Worm (Caenorhabditis elegans) whole organism, early embryonic: ENCODE measurements around the gene tag-281.

ENCODE experiments used
- aly-1 ChIP-seq: sonication (generic microtip); optimal IDR thresholded peaks from 2 replicates; lab custom pipeline; 2016; ENCODE audit warnings: missing genetic modification characterization, missing compliant biosample characterization
- ama-1 ChIP-seq: fragments of 150-350 bp; optimal IDR thresholded peaks from 2 replicates; lab custom pipeline; 2014
- ceh-36 ChIP-seq: sonication (generic microtip); optimal IDR thresholded peaks from 2 replicates; lab custom pipeline; 2016; ENCODE audit warnings: missing genetic modification characterization, inconsistent platforms, missing compliant biosample characterization
- flt-1 ChIP-seq: fragments of 200-800 bp; sonication (Bioruptor generic); IDR thresholded peaks from 2 replicates; pipeline ENCODE4 v1.3.6; 2022; ENCODE audit warnings: missing genetic modification characterization, missing compliant biosample characterization
- hmbx-1 ChIP-seq: sonication (generic microtip); optimal IDR thresholded peaks from 2 replicates; lab custom pipeline; 2016; ENCODE audit warnings: mild to moderate bottlenecking, missing genetic modification characterization, missing compliant biosample characterization
- hmg-4 ChIP-seq: fragments of 200-800 bp; sonication (Bioruptor generic); optimal IDR thresholded peaks from 2 replicates; lab custom pipeline; 2018; ENCODE audit warnings: mild to moderate bottlenecking, missing genetic modification characterization, missing compliant biosample characterization
- pes-1 ChIP-seq: fragments of 200-800 bp; sonication (Bioruptor generic); IDR thresholded peaks from 2 replicates; pipeline ENCODE4 v1.3.6; 2022; ENCODE audit warnings: missing genetic modification reagents, missing genetic modification characterization, missing compliant biosample characterization
- tra-4 ChIP-seq: sonication (generic microtip); optimal IDR thresholded peaks from 2 replicates; lab custom pipeline; 2017; ENCODE audit warnings: missing genetic modification characterization, missing compliant biosample characterization

ce11 chrII:12499969-12500368 is 40.4 kb downstream of the tag-281 start:
- TF ChIP-seq pes-1 (GFP tag; lab: Robert Waterston, UW) (no peak), flt-1 (GFP tag; lab: Robert Waterston, UW) (no peak), tra-4 (tag; lab: Kevin White, UChicago) (no peak), hmg-4 (no peak), ceh-36 (tag; lab: Kevin White, UChicago) (no peak), ama-1 (lab: Kevin White, UChicago) (no peak), hmbx-1 (no peak), aly-1 (tag; lab: Kevin White, UChicago) (no peak)
